Fruit fly (Drosophila melanogaster) whole organism, embryonic: Measurements from ENCODE around the gene CG10874.

ENCODE experiments used
- BEAF-32 ChIP-seq: fragments of 200-800 bp; sonication (Bioruptor generic); optimal IDR thresholded peaks from 3 replicates; lab custom pipeline; 2017; ENCODE audit warnings: missing biosample characterization, missing genetic modification characterization, mild to moderate bottlenecking, moderate library complexity, missing genetic modification reagents
- Blimp-1 ChIP-seq: fragments of 200-800 bp; sonication (Bioruptor generic); optimal IDR thresholded peaks from 3 replicates; lab custom pipeline; 2018; ENCODE audit warnings: missing biosample characterization, missing genetic modification characterization, mild to moderate bottlenecking, moderate library complexity, missing genetic modification reagents
- CG10209 ChIP-seq: fragments of 200-800 bp; sonication (Bioruptor generic); optimal IDR thresholded peaks from 3 replicates; lab custom pipeline; 2017; ENCODE audit warnings: missing biosample characterization, mild to moderate bottlenecking, missing genetic modification characterization, missing genetic modification reagents
- CG10431 ChIP-seq: fragments of 200-800 bp; sonication (Bioruptor generic); optimal IDR thresholded peaks from 3 replicates; lab custom pipeline; 2018; ENCODE audit warnings: missing biosample characterization, mild to moderate bottlenecking, missing genetic modification characterization
- CG11085 ChIP-seq: fragments of 200-800 bp; sonication (Bioruptor generic); IDR thresholded peaks from 2 replicates; pipeline ENCODE4 v1.3.6; 2022; ENCODE audit warnings: missing biosample characterization, missing genetic modification characterization
- CG1233 ChIP-seq: fragments of 200-800 bp; sonication (Bioruptor generic); optimal IDR thresholded peaks from 4 replicates; lab custom pipeline; 2018; ENCODE audit warnings: missing biosample characterization, mild to moderate bottlenecking, missing genetic modification characterization
- CG12769 ChIP-seq: fragments of 200-800 bp; sonication (Bioruptor generic); optimal IDR thresholded peaks from 2 replicates; lab custom pipeline; 2019; ENCODE audit warnings: missing biosample characterization, mild to moderate bottlenecking, missing genetic modification characterization, moderate library complexity
- CG15514 ChIP-seq: fragments of 200-800 bp; sonication (Bioruptor generic); optimal IDR thresholded peaks from 3 replicates; lab custom pipeline; 2017; ENCODE audit warnings: missing biosample characterization, missing genetic modification characterization, mild to moderate bottlenecking, moderate library complexity, missing genetic modification reagents
- CG17385 ChIP-seq: fragments of 200-800 bp; sonication (Bioruptor generic); optimal IDR thresholded peaks from 3 replicates; lab custom pipeline; 2018; ENCODE audit warnings: missing biosample characterization, mild to moderate bottlenecking, missing genetic modification characterization
- CG1832 ChIP-seq: fragments of 200-800 bp; sonication (Bioruptor generic); optimal IDR thresholded peaks from 2 replicates; lab custom pipeline; 2017; ENCODE audit warnings: missing biosample characterization, mild to moderate bottlenecking, missing genetic modification characterization, inconsistent platforms
- CG2199 ChIP-seq: fragments of 200-800 bp; sonication (Bioruptor generic); IDR thresholded peaks from 3 replicates; pipeline ENCODE4 v1.3.6; 2022; ENCODE audit warnings: missing biosample characterization, missing genetic modification characterization
- CG30403 ChIP-seq: fragments of 200-800 bp; sonication (Bioruptor generic); optimal IDR thresholded peaks from 3 replicates; lab custom pipeline; 2016; ENCODE audit warnings: missing biosample characterization, missing genetic modification characterization
- CG31224 ChIP-seq: fragments of 200-800 bp; sonication (Bioruptor generic); IDR thresholded peaks from 2 replicates; pipeline ENCODE4 v1.3.6; 2022; ENCODE audit warnings: missing biosample characterization, missing genetic modification characterization
- CG3726 ChIP-seq: fragments of 200-800 bp; sonication (Bioruptor generic); IDR thresholded peaks from 3 replicates; pipeline ENCODE4, ENCODE4 v1.3.6; 2022; ENCODE audit warnings: missing biosample characterization, missing genetic modification characterization
- CG3995 ChIP-seq: fragments of 200-800 bp; sonication (Bioruptor generic); optimal IDR thresholded peaks from 3 replicates; lab custom pipeline; 2016; ENCODE audit warnings: missing biosample characterization, missing genetic modification characterization
- CG4707 ChIP-seq: fragments of 200-800 bp; sonication (Bioruptor generic); optimal IDR thresholded peaks from 2 replicates; lab custom pipeline; 2018; ENCODE audit warnings: missing biosample characterization, mild to moderate bottlenecking, missing genetic modification characterization, moderate library complexity
- CG6272 ChIP-seq: fragments of 200-800 bp; sonication (Bioruptor generic); IDR thresholded peaks from 2 replicates; pipeline ENCODE4 v1.3.6; 2022; ENCODE audit warnings: missing biosample characterization, missing genetic modification characterization
- CG6765 ChIP-seq: fragments of 200-800 bp; sonication (Bioruptor generic); optimal IDR thresholded peaks from 3 replicates; lab custom pipeline; 2017; ENCODE audit warnings: missing biosample characterization, mild to moderate bottlenecking, missing genetic modification characterization
- CG7357 ChIP-seq: fragments of 200-800 bp; sonication (Bioruptor generic); IDR thresholded peaks from 3 replicates; pipeline ENCODE4 v1.3.6; 2022; ENCODE audit warnings: missing biosample characterization, missing genetic modification characterization
- CTCF ChIP-seq: fragments of 200-800 bp; sonication (Bioruptor generic); optimal IDR thresholded peaks from 2 replicates; lab custom pipeline; 2017; ENCODE audit warnings: missing biosample characterization, mild to moderate bottlenecking, missing genetic modification characterization, moderate library complexity
- Chrac-16 ChIP-seq: fragments of 200-800 bp; sonication (Bioruptor generic); optimal IDR thresholded peaks from 3 replicates; lab custom pipeline; 2016; ENCODE audit warnings: missing biosample characterization, missing genetic modification characterization
- Deaf1 ChIP-seq: fragments of 200-800 bp; optimal IDR thresholded peaks from 3 replicates; lab custom pipeline; 2019; ENCODE audit warnings: missing biosample characterization, mild to moderate bottlenecking, missing genetic modification characterization, moderate library complexity
- Dp ChIP-seq: fragments of 200-800 bp; sonication (Bioruptor generic); optimal IDR thresholded peaks from 2 replicates; lab custom pipeline; 2018; ENCODE audit warnings: missing biosample characterization, mild to moderate bottlenecking, missing genetic modification characterization, moderate library complexity
- ERR ChIP-seq: fragments of 200-800 bp; sonication (Bioruptor generic); optimal IDR thresholded peaks from 2 replicates; lab custom pipeline; 2016; ENCODE audit warnings: missing biosample characterization, missing genetic modification characterization
- HLHmδ ChIP-seq: fragments of 200-800 bp; sonication (Bioruptor generic); optimal IDR thresholded peaks from 2 replicates; lab custom pipeline; 2018; ENCODE audit warnings: missing biosample characterization, mild to moderate bottlenecking, missing genetic modification characterization, moderate library complexity
- Hr51 ChIP-seq, 2 experiments: fragments of 200-800 bp; sonication (Bioruptor generic); optimal IDR thresholded peaks; 2 replicates in 1 of 2; 3 replicates in 1 of 2; lab custom pipeline; 2016 to 2018; ENCODE audit warnings: missing biosample characterization in 2 of 2, missing genetic modification characterization in 2 of 2, mild to moderate bottlenecking in 1 of 2, moderate library complexity in 1 of 2
- Kr ChIP-seq: fragments of 200-800 bp; sonication (Bioruptor generic); optimal IDR thresholded peaks from 2 replicates; lab custom pipeline; 2017; ENCODE audit warnings: missing biosample characterization, mild to moderate bottlenecking, missing genetic modification characterization
- MESR4 ChIP-seq: fragments of 200-800 bp; sonication (Bioruptor generic); optimal IDR thresholded peaks from 2 replicates; lab custom pipeline; 2018; ENCODE audit warnings: missing biosample characterization, mild to moderate bottlenecking, missing genetic modification characterization, moderate library complexity
- Meics ChIP-seq: fragments of 200-800 bp; sonication (Bioruptor generic); optimal IDR thresholded peaks from 2 replicates; lab custom pipeline; 2017; ENCODE audit warnings: missing biosample characterization, mild to moderate bottlenecking, missing genetic modification characterization
- Nf-YB ChIP-seq: fragments of 200-800 bp; sonication (Bioruptor generic); optimal IDR thresholded peaks from 3 replicates; lab custom pipeline; 2019; ENCODE audit warnings: missing biosample characterization, mild to moderate bottlenecking, missing genetic modification characterization, moderate library complexity
- Poxn ChIP-seq: fragments of 200-800 bp; sonication (Bioruptor generic); IDR thresholded peaks from 2 replicates; pipeline ENCODE4 v1.3.6; 2022; ENCODE audit warnings: missing biosample characterization, missing genetic modification characterization
- Vsx1 ChIP-seq: fragments of 200-800 bp; sonication (Bioruptor generic); optimal IDR thresholded peaks from 2 replicates; lab custom pipeline; 2017; ENCODE audit warnings: missing biosample characterization, mild to moderate bottlenecking, missing genetic modification characterization, missing genetic modification reagents
- YL-1 ChIP-seq: fragments of 200-800 bp; sonication (Bioruptor generic); optimal IDR thresholded peaks from 3 replicates; lab custom pipeline; 2017; ENCODE audit warnings: missing biosample characterization, mild to moderate bottlenecking, missing genetic modification characterization
- ara ChIP-seq: fragments of 200-800 bp; sonication (Bioruptor generic); IDR thresholded peaks from 2 replicates; pipeline ENCODE4 v1.3.6; 2022; ENCODE audit warnings: missing biosample characterization, missing genetic modification characterization
- cg ChIP-seq: fragments of 200-800 bp; sonication (Bioruptor generic); optimal IDR thresholded peaks from 3 replicates; lab custom pipeline; 2019; ENCODE audit warnings: missing biosample characterization, mild to moderate bottlenecking, missing genetic modification characterization, moderate library complexity
- ci ChIP-seq: fragments of 200-800 bp; sonication (Bioruptor generic); IDR thresholded peaks from 3 replicates; pipeline ENCODE4 v1.3.6; 2022; ENCODE audit warnings: missing biosample characterization, missing genetic modification characterization
- corto ChIP-seq: fragments of 200-800 bp; sonication (Bioruptor generic); optimal IDR thresholded peaks from 2 replicates; lab custom pipeline; 2016; ENCODE audit warnings: missing biosample characterization, mild to moderate bottlenecking, missing genetic modification characterization, moderate library complexity
- emc ChIP-seq: fragments of 200-800 bp; sonication (Bioruptor generic); optimal IDR thresholded peaks from 2 replicates; lab custom pipeline; 2016; ENCODE audit warnings: missing biosample characterization, missing genetic modification characterization
- ewg ChIP-seq: fragments of 200-800 bp; sonication (Bioruptor generic); optimal IDR thresholded peaks from 3 replicates; lab custom pipeline; 2017; ENCODE audit warnings: mild to moderate bottlenecking, missing biosample characterization, missing genetic modification reagents, missing genetic modification characterization
- exex ChIP-seq: fragments of 200-800 bp; sonication (Bioruptor generic); optimal IDR thresholded peaks from 4 replicates; lab custom pipeline; 2018; ENCODE audit warnings: missing biosample characterization, mild to moderate bottlenecking, missing genetic modification characterization, moderate library complexity
- grn ChIP-seq: fragments of 200-800 bp; sonication (Bioruptor generic); optimal IDR thresholded peaks from 3 replicates; lab custom pipeline; 2017; ENCODE audit warnings: missing biosample characterization, missing genetic modification characterization
- inv ChIP-seq: fragments of 200-800 bp; sonication (Bioruptor generic); IDR thresholded peaks from 2 replicates; pipeline ENCODE4 v1.3.6; 2022; ENCODE audit warnings: missing biosample characterization, missing genetic modification characterization; ENCODE audit not compliant: partially characterized antibody
- luna ChIP-seq: fragments of 200-800 bp; sonication (Bioruptor generic); optimal IDR thresholded peaks from 2 replicates; lab custom pipeline; 2016; ENCODE audit warnings: missing biosample characterization, missing genetic modification characterization
- psq ChIP-seq: fragments of 200-800 bp; sonication (Bioruptor generic); optimal IDR thresholded peaks from 2 replicates; lab custom pipeline; 2017; ENCODE audit warnings: missing biosample characterization, missing genetic modification characterization
- pzg ChIP-seq: fragments of 200-800 bp; sonication (Bioruptor generic); optimal IDR thresholded peaks from 3 replicates; lab custom pipeline; 2018; ENCODE audit warnings: missing biosample characterization, mild to moderate bottlenecking, missing genetic modification characterization, moderate library complexity
- run ChIP-seq: fragments of 200-800 bp; sonication (Bioruptor generic); optimal IDR thresholded peaks from 3 replicates; lab custom pipeline; 2018; ENCODE audit warnings: missing biosample characterization, mild to moderate bottlenecking, missing genetic modification characterization
- tna ChIP-seq: fragments of 200-800 bp; sonication (Bioruptor generic); IDR thresholded peaks from 2 replicates; pipeline ENCODE4 v1.3.6; 2022; ENCODE audit warnings: missing biosample characterization, missing genetic modification characterization; ENCODE audit not compliant: partially characterized antibody

Gene CG10874

DNA sequence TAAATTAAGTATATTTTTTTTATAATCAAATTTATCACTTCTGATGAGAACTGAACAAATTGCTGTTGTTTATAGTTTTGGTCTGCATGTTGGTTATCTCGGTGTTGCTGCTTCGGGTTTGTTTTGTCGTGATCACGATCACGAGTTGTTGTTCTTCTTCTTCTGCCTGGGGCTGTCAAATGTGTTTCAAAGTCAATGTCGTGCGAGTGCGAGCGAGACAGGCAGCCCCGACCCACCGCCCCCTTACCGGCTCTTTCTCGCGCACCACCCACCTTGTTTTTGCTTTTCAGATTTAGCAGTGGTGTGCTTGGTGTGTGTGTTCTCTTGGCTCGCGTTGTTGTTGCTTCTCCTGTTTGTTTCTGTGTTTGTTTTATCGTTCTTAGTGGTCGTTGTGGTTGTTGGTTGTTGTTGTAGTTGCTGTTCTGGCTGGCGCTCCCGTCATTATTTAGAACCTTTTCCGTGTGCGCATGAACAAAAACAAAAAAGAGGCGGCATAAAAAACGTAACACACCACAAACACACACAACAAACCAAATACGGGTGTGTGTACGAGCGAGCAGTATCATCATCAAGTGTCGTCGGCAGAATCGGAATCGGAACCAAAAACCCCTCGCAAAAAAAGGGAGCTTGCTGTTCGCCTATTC, 5.4 kb upstream of the CG10874 start, which contains the start of gene COX7AL2 (continued):
- TF ChIP-seq Hr51 (GFP tag; optimal IDR thresholded peaks at IDR 0.05; lab: Kevin White, UChicago) (peak in 1 of 2 experiments; percentile 11), BEAF-32 (GFP tag; lab: Kevin White, UChicago) (peak; percentile 59), grn (GFP tag; lab: Kevin White, UChicago) (peak; percentile 53), Chrac-16 (peak; percentile 15), CG2199 (GFP tag; lab: Robert Waterston, UW) (no peak), CTCF (GFP tag; lab: Kevin White, UChicago) (no peak), CG10431 (GFP tag; lab: Kevin White, UChicago) (peak; percentile 35), pzg (GFP tag; lab: Kevin White, UChicago) (no peak), exex (tag; lab: Kevin White, UChicago) (peak; percentile 34), CG3726 (no peak), CG3995 (GFP tag; lab: Kevin White, UChicago) (peak; percentile 86), run (tag; lab: Kevin White, UChicago) (peak; percentile 20), CG15514 (GFP tag; lab: Kevin White, UChicago) (peak; percentile 19), CG6765 (GFP tag; lab: Kevin White, UChicago) (peak; percentile 31), corto (peak; percentile 12), MESR4 (no peak), CG7357 (GFP tag; lab: Robert Waterston, UW) (0 out of 3 replicates have a peak, but pooled peaks have one; percentile 11), luna (GFP tag; lab: Kevin White, UChicago) (no peak), CG30403 (GFP tag; lab: Kevin White, UChicago) (peak; percentile 39), YL-1 (GFP tag; lab: Kevin White, UChicago) (no peak), Meics (peak; percentile 5), CG1832 (GFP tag; lab: Kevin White, UChicago) (peak; percentile 64), CG17385 (GFP tag; lab: Kevin White, UChicago) (peak; percentile 95), ewg (GFP tag; lab: Kevin White, UChicago) (peak; percentile 20), ERR (GFP tag; lab: Kevin White, UChicago) (peak; percentile 51), CG4707 (GFP tag; lab: Kevin White, UChicago) (no peak), Nf-YB (GFP tag; lab: Kevin White, UChicago) (peak; percentile 14), CG10209 (GFP tag; lab: Kevin White, UChicago) (peak; percentile 22), Poxn (GFP tag; lab: Robert Waterston, UW) (no peak), CG1233 (GFP tag; lab: Kevin White, UChicago) (peak; percentile 7), Deaf1 (tag; lab: Kevin White, UChicago) (peak; percentile 18), cg (GFP tag; lab: Kevin White, UChicago) (peak; percentile 55), CG12769 (tag; lab: Kevin White, UChicago) (peak; percentile 71), Vsx1 (GFP tag; lab: Kevin White, UChicago) (peak; percentile 91)

DNA sequence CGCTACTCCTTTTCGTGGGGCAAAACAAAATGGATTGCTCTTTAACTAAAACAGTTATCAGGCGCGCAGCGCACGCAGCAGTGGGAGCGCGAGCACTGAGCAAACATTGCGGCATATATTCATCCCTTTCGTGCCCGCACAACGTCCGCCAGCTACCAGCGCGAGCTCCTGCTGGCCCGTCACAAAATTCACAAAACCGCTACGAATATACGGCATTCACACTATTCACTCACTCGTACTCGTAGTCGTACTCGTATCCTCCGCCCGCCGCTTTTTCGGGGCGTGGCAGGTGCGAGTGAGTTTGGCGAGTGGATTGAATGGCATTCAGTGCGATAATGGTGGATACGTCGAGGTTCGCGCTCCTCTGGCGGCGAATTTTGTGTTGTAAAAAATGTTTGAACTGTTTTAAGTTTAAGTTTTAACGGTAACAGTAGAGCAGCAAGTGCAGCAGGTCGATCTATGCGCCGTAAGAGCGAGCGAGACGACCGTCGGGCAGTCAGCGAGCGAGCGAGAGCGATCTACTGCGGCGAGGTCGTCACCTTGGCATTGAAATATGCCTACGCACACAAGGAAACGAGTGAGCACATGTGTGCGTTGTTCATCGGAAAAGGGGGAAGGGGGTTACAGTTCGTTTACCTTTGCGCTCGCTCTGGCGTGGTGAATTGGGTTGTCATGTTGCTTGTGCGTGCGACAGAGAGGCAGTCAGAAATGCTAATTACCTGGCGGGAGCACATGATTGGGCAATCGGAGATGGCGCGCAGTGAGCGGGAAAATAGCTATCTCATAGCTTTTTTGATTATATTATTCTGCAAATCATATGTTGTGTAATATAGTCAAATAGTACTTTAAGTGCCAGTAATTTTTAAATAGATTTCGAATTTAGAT, 4.6 kb upstream of the CG10874 start:
- TF ChIP-seq Blimp-1 (peak; percentile 16), ara (no peak), HLHmδ (GFP tag; lab: Kevin White, UChicago) (peak; percentile 92), CG11085 (GFP tag; lab: Robert Waterston, UW) (no peak), Kr (GFP tag; lab: Kevin White, UChicago) (peak; percentile 49), CG31224 (no peak), CG6272 (peak; percentile 43), emc (GFP tag; lab: Kevin White, UChicago) (no peak), inv (GFP tag; lab: Robert Waterston, UW) (no peak), Dp (GFP tag; lab: Kevin White, UChicago) (peak; percentile 31), psq (GFP tag; lab: Kevin White, UChicago) (no peak), tna (GFP tag; lab: Robert Waterston, UW) (no peak), CG3726 (no peak), ci (no peak)
